Fruit fly (Drosophila melanogaster): Measurements from ENCODE around the gene Bcs1.

The Bcs1 gene

DNA sequence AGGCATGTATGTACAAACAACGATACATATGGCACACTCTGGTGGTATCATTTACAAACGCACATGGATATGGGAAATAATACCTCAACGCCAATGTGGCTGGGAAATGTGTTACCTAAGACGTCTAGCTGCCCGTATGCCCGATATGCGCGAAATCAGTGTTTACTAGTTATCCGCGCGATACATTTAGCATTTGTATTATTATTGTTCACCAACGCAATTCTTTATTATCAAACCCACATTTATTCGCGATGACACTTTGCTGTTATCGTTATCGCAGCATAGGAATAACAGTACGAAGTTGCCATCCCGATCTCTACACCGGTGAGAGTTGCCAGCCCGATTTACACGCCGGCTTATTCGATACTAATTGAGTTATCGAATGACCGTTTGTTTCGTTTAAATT lies 24.3 kb downstream of the Bcs1 start, which contains the start of gene chico:
Gene chico (minus strand): TSS at position 294 of the 406 bp plus-strand sequence.
- TF ChIP-seq Hr4 (GFP tag; optimal IDR thresholded peaks at IDR 0.05) (no peak), CG16779 (tag; optimal IDR thresholded peaks at IDR 0.05) (no peak), fkh (GFP tag; optimal IDR thresholded peaks at IDR 0.05) (no peak), CG8319 (GFP tag; optimal IDR thresholded peaks at IDR 0.05) (no peak), pdm3 (GFP tag; optimal IDR thresholded peaks at IDR 0.05) (no peak), dac (GFP tag; optimal IDR thresholded peaks at IDR 0.05) (no peak), CG3919 (GFP tag; optimal IDR thresholded peaks at IDR 0.05) (no peak), achi (GFP tag; optimal IDR thresholded peaks at IDR 0.05) (no peak), dsx (GFP tag; optimal IDR thresholded peaks at IDR 0.05; ENCODE audit: poor library complexity, severe bottlenecking) (no peak)

- TF ChIP-seq ss (GFP tag; optimal IDR thresholded peaks at IDR 0.05) = no peak
- peak; percentile 94 for TF ChIP-seq fkh (GFP tag; optimal IDR thresholded peaks at IDR 0.05)
- TF ChIP-seq fd85E (GFP tag; optimal IDR thresholded peaks at IDR 0.05) = no peak
Observed at dm6 chr2L:10249655-10250202, 27.3 kb downstream of the Bcs1 start.

DNA sequence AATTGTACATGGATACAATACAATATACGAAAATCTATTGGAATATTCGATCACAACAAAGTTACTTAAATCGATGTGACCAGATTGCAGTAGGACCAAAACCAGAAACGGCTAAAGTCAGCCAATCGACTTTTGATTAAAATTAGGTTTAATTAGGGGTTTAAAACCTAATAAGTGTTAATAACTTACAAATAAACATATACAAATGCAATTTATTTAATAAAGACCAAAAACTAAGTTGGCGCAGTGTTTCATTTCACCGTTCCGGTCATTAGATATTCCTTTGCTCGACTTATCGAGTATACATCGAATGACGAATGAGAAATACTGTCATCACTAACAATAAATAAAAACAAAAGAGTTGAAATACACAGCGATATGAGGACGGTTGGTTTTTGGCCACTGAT lies 28.0 kb downstream of the Bcs1 start, which contains the start of the genes bsk and CG31717:
Gene bsk (minus strand): TSS at position 61 of the 407 bp plus-strand sequence.
Gene CG31717 (plus strand): TSS at position 297 of the 407 bp plus-strand sequence.
- TF ChIP-seq esn (GFP tag; optimal IDR thresholded peaks at IDR 0.05) (peak; percentile 6), CG6276 (GFP tag; optimal IDR thresholded peaks at IDR 0.05) (no peak), dsx (GFP tag; optimal IDR thresholded peaks at IDR 0.05; ENCODE audit: poor library complexity, severe bottlenecking) (peak; percentile 97), vri (GFP tag; optimal IDR thresholded peaks at IDR 0.05) (no peak), Eip78C (GFP tag) (peak; percentile 79), fkh (GFP tag; optimal IDR thresholded peaks at IDR 0.05) (peak; percentile 36), lz (GFP tag; optimal IDR thresholded peaks at IDR 0.05) (peak; percentile 10), svp (GFP tag) (no peak), Hr39 (GFP tag; optimal IDR thresholded peaks at IDR 0.05) (no peak), Ets96B (tag; optimal IDR thresholded peaks at IDR 0.05) (no peak)

dm6 chr2L:10251592-10251991 lies 29.1 kb downstream of the Bcs1 start, which contains the start of gene Ror:
Gene Ror, plus strand, starts transcription at chr2L:10251843.
- no peak for TF ChIP-seq CG3032 (tag; optimal IDR thresholded peaks at IDR 0.05)
- TF ChIP-seq CG31627 (GFP tag; optimal IDR thresholded peaks at IDR 0.05) = no peak
- TF ChIP-seq CG11294 (GFP tag; IDR thresholded peaks at IDR 0.05) = no peak
- TF ChIP-seq CG11902 (GFP tag; optimal IDR thresholded peaks at IDR 0.05) = no peak
- TF ChIP-seq ss (GFP tag; optimal IDR thresholded peaks at IDR 0.05) = no peak
- no peak for TF ChIP-seq dac (GFP tag; optimal IDR thresholded peaks at IDR 0.05)

dm6 chr2L:10255725-10256158 lies 33.3 kb downstream of the Bcs1 start, which contains the start of gene CG5676:
Gene CG5676, minus strand, starts transcription at chr2L:10255891.
- TF ChIP-seq Sox102F (GFP tag; optimal IDR thresholded peaks at IDR 0.05) = no peak
- no peak for TF ChIP-seq CG11762 (GFP tag; optimal IDR thresholded peaks at IDR 0.05; ENCODE audit: insufficient read depth)
- no peak for TF ChIP-seq vri (GFP tag; optimal IDR thresholded peaks at IDR 0.05)
- TF ChIP-seq CG11902 (GFP tag; optimal IDR thresholded peaks at IDR 0.05) = no peak

- TF ChIP-seq Blimp-1 (GFP tag; optimal IDR thresholded peaks at IDR 0.05) = no peak
- TF ChIP-seq Eip78C (GFP tag) = peak; percentile 83
Observed at dm6 chr2L:10259960-10260749, 37.7 kb downstream of the Bcs1 start.
